Fruit fly (Drosophila melanogaster): ENCODE results near the gene CG31219.

DNA sequence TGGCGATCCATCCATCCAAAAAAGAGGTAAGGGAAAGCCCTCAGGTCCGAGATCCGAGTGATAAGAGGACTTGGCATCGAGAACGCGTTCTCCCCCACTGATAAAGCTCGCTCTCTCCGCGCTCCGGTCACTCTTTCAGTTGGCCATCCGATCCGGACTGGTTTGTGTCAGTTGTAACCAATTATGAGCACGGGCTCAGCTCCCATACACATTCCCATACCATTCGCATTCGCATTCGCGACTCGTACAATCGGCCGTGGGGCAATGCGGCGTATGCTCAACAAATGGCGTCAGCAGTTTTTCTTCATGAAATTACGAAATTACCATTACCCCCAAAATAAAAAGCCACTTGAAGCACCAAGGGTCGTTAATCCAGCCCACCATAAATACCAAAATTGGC lies 26.3 kb upstream of the CG31219 start:
- no peak for TF ChIP-seq EcR (GFP tag; optimal IDR thresholded peaks at IDR 0.05)
- no peak for TF ChIP-seq CG8478 (optimal IDR thresholded peaks at IDR 0.05)
- TF ChIP-seq pan (optimal IDR thresholded peaks at IDR 0.05), result no peak
- TF ChIP-seq psq (optimal IDR thresholded peaks at IDR 0.05), result no peak
- no peak for TF ChIP-seq usp (GFP tag; optimal IDR thresholded peaks at IDR 0.05)

Measured in whole organism.